Worm (Caenorhabditis elegans) whole organism, L2 larva: ENCODE results near the gene sre-56.

Source experiments
- elt-3 ChIP-seq: sonication (generic microtip); optimal IDR thresholded peaks from 2 replicates; lab custom pipeline; 2017; ENCODE audit warnings: missing biosample characterization, missing genetic modification characterization
- nhr-77 ChIP-seq: fragments of 150-350 bp; optimal IDR thresholded peaks from 2 replicates; lab custom pipeline; 2014; ENCODE audit warnings: missing biosample characterization, missing genetic modification characterization

DNA sequence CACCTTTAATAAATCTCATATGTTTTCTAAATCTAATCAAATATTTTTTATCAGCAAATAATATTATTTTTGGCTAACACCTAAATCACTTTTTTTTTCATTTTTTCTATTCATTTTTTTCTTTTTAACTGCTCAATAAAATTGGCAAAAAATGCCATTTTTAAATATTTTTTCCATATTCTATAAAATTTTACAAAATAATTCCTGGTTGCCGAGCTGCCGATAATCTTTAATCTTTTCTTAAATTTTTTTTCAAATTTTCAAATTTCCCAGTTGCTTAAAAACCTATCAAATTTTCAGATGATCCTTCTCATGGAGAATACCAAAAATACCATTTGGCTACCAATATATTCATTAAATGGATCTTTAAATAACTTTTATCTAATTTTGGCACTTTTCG, 12.7 kb upstream of the sre-56 start, which contains the start of gene sre-51:
- TF ChIP-seq nhr-77 (no peak), elt-3 (tag; lab: Kevin White, UChicago) (no peak)
